Worm (Caenorhabditis elegans) whole organism, young adult: ENCODE measurements around the gene nhr-237.
A peak's percentile ranks its signal among the peaks of the same experiment; 100 is the strongest.

ENCODE experiments used
- B0336.3 ChIP-seq: fragments of 200-800 bp; sonication (Bioruptor generic); IDR thresholded peaks from 2 replicates; pipeline ENCODE4 v1.3.6; 2022; ENCODE audit warnings: missing genetic modification characterization, missing compliant biosample characterization
- C17E4.6 ChIP-seq: fragments of 200-800 bp; sonication (Bioruptor generic); IDR thresholded peaks from 2 replicates; pipeline ENCODE4 v1.3.6; 2022; ENCODE audit warnings: missing genetic modification reagents, missing genetic modification characterization, missing compliant biosample characterization
- F10E7.11 ChIP-seq: sonication (generic microtip); optimal IDR thresholded peaks from 2 replicates; lab custom pipeline; 2017; ENCODE audit warnings: mild to moderate bottlenecking, missing genetic modification characterization, moderate library complexity, missing compliant biosample characterization
- K11D2.4 ChIP-seq: fragments of 200-800 bp; sonication (Bioruptor generic); IDR thresholded peaks from 2 replicates; pipeline ENCODE4 v1.3.6; 2022; ENCODE audit warnings: missing genetic modification reagents, missing genetic modification characterization, missing compliant biosample characterization
- K12H6.12 ChIP-seq: fragments of 200-800 bp; sonication (Bioruptor generic); optimal IDR thresholded peaks from 2 replicates; lab custom pipeline; 2018; ENCODE audit warnings: mild to moderate bottlenecking, missing genetic modification characterization, missing compliant biosample characterization
- Y79H2A.3 ChIP-seq: fragments of 200-800 bp; sonication (Bioruptor generic); conservative IDR thresholded peaks from 2 replicates; pipeline ENCODE4 v1.3.6; 2022; ENCODE audit warnings: missing genetic modification reagents, missing genetic modification characterization, missing compliant biosample characterization
- ama-1 ChIP-seq, 3 experiments: fragments of 150-350 bp in 1 of 3; sonication (generic microtip) in 2 of 3; optimal IDR thresholded peaks; 2 replicates each; lab custom pipeline; 2014 to 2018; ENCODE audit warnings: missing biosample characterization in 2 of 3, missing genetic modification characterization in 2 of 3, missing genetic modification reagents in 2 of 3
- aptf-2 ChIP-seq: fragments of 200-800 bp; sonication (Bioruptor generic); conservative IDR thresholded peaks from 2 replicates; pipeline ENCODE4 v1.3.6; 2022; ENCODE audit warnings: missing genetic modification reagents, missing genetic modification characterization, missing compliant biosample characterization
- aptf-3 ChIP-seq: fragments of 200-800 bp; sonication (Bioruptor generic); IDR thresholded peaks from 2 replicates; pipeline ENCODE4 v1.3.6; 2022; ENCODE audit warnings: missing genetic modification characterization, missing compliant biosample characterization
- attf-5 ChIP-seq: fragments of 200-800 bp; sonication (Bioruptor generic); optimal IDR thresholded peaks from 2 replicates; lab custom pipeline; 2018; ENCODE audit warnings: mild to moderate bottlenecking, missing genetic modification characterization, missing compliant biosample characterization
- bed-1 ChIP-seq: fragments of 200-800 bp; sonication (Bioruptor generic); IDR thresholded peaks from 2 replicates; pipeline ENCODE4 v1.3.6; 2022; ENCODE audit warnings: missing genetic modification reagents, missing genetic modification characterization, missing compliant biosample characterization
- ccch-3 ChIP-seq: fragments of 200-800 bp; sonication (Bioruptor generic); optimal IDR thresholded peaks from 2 replicates; lab custom pipeline; 2018; ENCODE audit warnings: mild to moderate bottlenecking, missing genetic modification characterization, missing compliant biosample characterization
- cebp-1 ChIP-seq, 2 experiments: fragments of 200-800 bp in 1 of 2; sonication (Bioruptor generic) in 1 of 2; sonication (generic microtip) in 1 of 2; IDR thresholded peaks in 1 of 2; optimal IDR thresholded peaks in 1 of 2; 2 replicates each; pipeline versions ENCODE4 v1.3.6 to Lab custom; 2017 to 2022; ENCODE audit warnings: missing compliant biosample characterization in 2 of 2, missing genetic modification characterization in 2 of 2, mild to moderate bottlenecking in 1 of 2, missing genetic modification reagents in 1 of 2, moderate library complexity in 1 of 2
- ceh-100 ChIP-seq: fragments of 200-800 bp; sonication (Bioruptor generic); IDR thresholded peaks from 2 replicates; pipeline ENCODE4 v1.3.6; 2022; ENCODE audit warnings: missing genetic modification reagents, missing genetic modification characterization, missing compliant biosample characterization
- egrh-3 ChIP-seq: fragments of 200-800 bp; sonication (Bioruptor generic); IDR thresholded peaks from 2 replicates; pipeline ENCODE4 v1.3.6; 2022; ENCODE audit warnings: missing genetic modification reagents, missing genetic modification characterization, missing compliant biosample characterization
- ekl-4 ChIP-seq: fragments of 200-800 bp; sonication (Bioruptor generic); IDR thresholded peaks from 2 replicates; pipeline ENCODE4 v1.3.6; 2022; ENCODE audit warnings: missing genetic modification reagents, missing genetic modification characterization, missing compliant biosample characterization
- hlh-26 ChIP-seq: fragments of 200-800 bp; sonication (Bioruptor generic); conservative IDR thresholded peaks from 2 replicates; pipeline ENCODE4 v1.3.6; 2022; ENCODE audit warnings: missing genetic modification reagents, missing genetic modification characterization, missing compliant biosample characterization
- hmg-1.2 ChIP-seq: fragments of 200-800 bp; sonication (Bioruptor generic); IDR thresholded peaks from 2 replicates; pipeline ENCODE4 v1.3.6; 2022; ENCODE audit warnings: missing genetic modification reagents, missing genetic modification characterization, missing compliant biosample characterization
- lag-1 ChIP-seq: fragments of 200-800 bp; sonication (Bioruptor generic); IDR thresholded peaks from 2 replicates; pipeline ENCODE4 v1.3.6; 2022; ENCODE audit warnings: missing genetic modification reagents, missing genetic modification characterization, missing compliant biosample characterization
- madf-10 ChIP-seq: sonication (generic microtip); optimal IDR thresholded peaks from 2 replicates; lab custom pipeline; 2016; ENCODE audit warnings: mild to moderate bottlenecking, missing genetic modification characterization, missing compliant biosample characterization
- madf-3 ChIP-seq: fragments of 200-800 bp; sonication (Bioruptor generic); IDR thresholded peaks from 2 replicates; pipeline ENCODE4 v1.3.6; 2022; ENCODE audit warnings: missing genetic modification reagents, missing genetic modification characterization, missing compliant biosample characterization
- nfya-1 ChIP-seq: sonication (generic microtip); optimal IDR thresholded peaks from 2 replicates; lab custom pipeline; 2017; ENCODE audit warnings: antibody characterized with exemption, missing compliant biosample characterization, missing genetic modification characterization, borderline replicate concordance; ENCODE audit not compliant: insufficient read depth
- nfya-2 ChIP-seq: fragments of 200-800 bp; sonication (Bioruptor generic); IDR thresholded peaks from 2 replicates; pipeline ENCODE4 v1.3.6; 2022; ENCODE audit warnings: missing genetic modification reagents, missing genetic modification characterization, missing compliant biosample characterization
- nhr-80 ChIP-seq: sonication (generic microtip); optimal IDR thresholded peaks from 2 replicates; lab custom pipeline; 2016; ENCODE audit warnings: missing genetic modification characterization, missing compliant biosample characterization
- pbrm-1 ChIP-seq: fragments of 200-800 bp; sonication (Bioruptor generic); IDR thresholded peaks from 2 replicates; pipeline ENCODE4 v1.3.6; 2022; ENCODE audit warnings: missing genetic modification reagents, missing genetic modification characterization, missing compliant biosample characterization
- rcor-1 ChIP-seq: fragments of 200-800 bp; sonication (Bioruptor generic); IDR thresholded peaks from 2 replicates; pipeline ENCODE4 v1.3.6; 2022; ENCODE audit warnings: missing genetic modification reagents, missing genetic modification characterization, missing compliant biosample characterization
- repo-1 ChIP-seq: sonication (generic microtip); optimal IDR thresholded peaks from 2 replicates; lab custom pipeline; 2017; ENCODE audit warnings: mild to moderate bottlenecking, missing genetic modification characterization, missing compliant biosample characterization
- sea-2 ChIP-seq: fragments of 200-800 bp; sonication (Bioruptor generic); IDR thresholded peaks from 2 replicates; pipeline ENCODE4 v1.3.6; 2022; ENCODE audit warnings: missing genetic modification characterization, missing compliant biosample characterization
- snpc-1.1 ChIP-seq: sonication (generic microtip); optimal IDR thresholded peaks from 2 replicates; lab custom pipeline; 2017; ENCODE audit warnings: missing genetic modification characterization, mild to moderate bottlenecking, missing compliant biosample characterization, antibody characterized with exemption, moderate library complexity, missing genotype, missing genetic modification reagents; ENCODE audit not compliant: insufficient read depth
- snpc-4 ChIP-seq, 5 experiments: fragments of 150-350 bp in 1 of 5; sonication (generic microtip) in 4 of 5; optimal IDR thresholded peaks; 2 replicates each; lab custom pipeline; 2014 to 2018; ENCODE audit warnings: missing genetic modification characterization in 5 of 5, missing biosample characterization in 3 of 5, antibody characterized with exemption in 2 of 5, mild to moderate bottlenecking in 2 of 5, missing compliant biosample characterization in 2 of 5, missing genotype in 2 of 5, moderate library complexity in 2 of 5, missing genetic modification reagents in 1 of 5
- tlf-1 ChIP-seq: fragments of 200-800 bp; sonication (Bioruptor generic); optimal IDR thresholded peaks from 2 replicates; lab custom pipeline; 2018; ENCODE audit warnings: mild to moderate bottlenecking, missing genetic modification characterization, missing compliant biosample characterization
- unc-62 ChIP-seq: fragments of 150-350 bp; optimal IDR thresholded peaks from 2 replicates; lab custom pipeline; 2014; ENCODE audit warnings: missing biosample characterization, missing genetic modification reagents, missing genetic modification characterization
- xnd-1 ChIP-seq: sonication (generic microtip); optimal IDR thresholded peaks from 2 replicates; lab custom pipeline; 2016; ENCODE audit warnings: missing genotype, missing genetic modification reagents, missing genetic modification characterization, missing compliant biosample characterization
- zim-3 ChIP-seq: sonication (generic microtip); optimal IDR thresholded peaks from 2 replicates; lab custom pipeline; 2017; ENCODE audit warnings: mild to moderate bottlenecking, missing genetic modification characterization, moderate library complexity, missing compliant biosample characterization
- ztf-18 ChIP-seq: sonication (generic microtip); optimal IDR thresholded peaks from 2 replicates; lab custom pipeline; 2016; ENCODE audit warnings: missing genotype, mild to moderate bottlenecking, missing genetic modification characterization, missing compliant biosample characterization
- ztf-25 ChIP-seq: fragments of 200-800 bp; sonication (Bioruptor generic); IDR thresholded peaks from 2 replicates; pipeline ENCODE4 v1.3.6; 2022; ENCODE audit warnings: missing genetic modification reagents, missing genetic modification characterization, missing compliant biosample characterization

Gene nhr-237

ce11 chrV:1624340-1624739 lies 2.3 kb downstream of the nhr-237 start, which contains the start of gene nhr-110 (continued):
- no peak for TF ChIP-seq hlh-26 (GFP tag; lab: Robert Waterston, UW)

DNA sequence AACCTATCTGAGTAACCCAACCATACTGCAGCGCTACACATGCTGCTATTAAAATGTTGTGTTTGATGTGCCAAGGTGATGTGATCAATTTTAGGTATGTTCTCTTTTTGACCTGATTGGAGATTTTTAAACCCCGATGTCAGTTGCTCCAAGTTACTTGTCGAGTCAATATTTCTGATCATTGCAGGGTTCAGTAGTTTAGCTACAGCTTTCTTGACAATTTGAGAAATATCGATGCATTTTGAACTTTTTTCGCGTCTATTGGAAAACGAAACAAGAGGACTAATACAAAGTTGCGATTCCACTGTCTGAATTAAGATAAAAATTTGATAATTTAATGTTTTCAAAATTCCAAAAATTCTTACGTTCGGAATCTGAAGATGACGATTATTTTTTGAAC lies 3.2 kb downstream of the nhr-237 start:
- TF ChIP-seq C17E4.6 (GFP tag; lab: Robert Waterston, UW) (no peak), snpc-4 (GFP tag; optimal IDR thresholded peaks at IDR 0.05; lab: Kevin White, UChicago) (no peak), snpc-4 (tag; optimal IDR thresholded peaks at IDR 0.05; lab: Kevin White, UChicago) (no peak), ama-1 (optimal IDR thresholded peaks at IDR 0.05; lab: Kevin White, UChicago) (no peak), ama-1 (GFP tag; optimal IDR thresholded peaks at IDR 0.05; lab: Kevin White, UChicago) (no peak), F10E7.11 (tag; lab: Kevin White, UChicago) (no peak), pbrm-1 (GFP tag; lab: Robert Waterston, UW) (no peak), K12H6.12 (tag; lab: Kevin White, UChicago) (no peak), ztf-18 (tag; lab: Kevin White, UChicago) (no peak)

DNA sequence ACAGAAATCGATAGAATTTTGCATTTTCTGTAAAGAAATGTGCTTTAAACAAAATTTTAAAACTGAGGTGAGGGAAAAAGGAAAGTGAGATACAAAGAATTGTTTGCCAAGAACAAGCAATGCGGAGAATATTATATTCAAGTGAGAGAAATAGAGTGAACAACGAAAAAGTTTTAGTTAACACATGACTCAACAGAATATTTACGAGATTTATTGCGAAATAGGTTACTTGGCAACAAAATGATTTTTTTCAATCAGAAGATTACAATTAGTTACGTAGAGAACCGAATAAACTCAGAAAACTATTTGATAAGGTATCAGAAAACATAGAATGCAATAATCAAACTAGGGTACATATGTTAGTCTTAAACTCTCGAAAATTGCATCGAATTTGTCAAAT lies 5.1 kb downstream of the nhr-237 start, which contains the start of gene nhr-117:
Gene nhr-117 (minus strand): TSS at position 27 of the 400 bp plus-strand sequence.
- TF ChIP-seq attf-5 (peak; percentile 1), cebp-1 (GFP tag; IDR thresholded peaks at IDR 0.05; lab: Robert Waterston, UW) (peak; percentile 86), cebp-1 (tag; optimal IDR thresholded peaks at IDR 0.05; lab: Kevin White, UChicago) (peak; percentile 95), B0336.3 (GFP tag; lab: Robert Waterston, UW) (no peak), lag-1 (GFP tag; lab: Robert Waterston, UW) (no peak)

ce11 chrV:1620537-1620936 lies 6.1 kb downstream of the nhr-237 start:
- TF ChIP-seq tlf-1 (GFP tag; lab: Kevin White, UChicago) (no peak), hmg-1.2 (peak; percentile 95), madf-10 (tag; lab: Kevin White, UChicago) (no peak), repo-1 (tag; lab: Kevin White, UChicago) (no peak)

DNA sequence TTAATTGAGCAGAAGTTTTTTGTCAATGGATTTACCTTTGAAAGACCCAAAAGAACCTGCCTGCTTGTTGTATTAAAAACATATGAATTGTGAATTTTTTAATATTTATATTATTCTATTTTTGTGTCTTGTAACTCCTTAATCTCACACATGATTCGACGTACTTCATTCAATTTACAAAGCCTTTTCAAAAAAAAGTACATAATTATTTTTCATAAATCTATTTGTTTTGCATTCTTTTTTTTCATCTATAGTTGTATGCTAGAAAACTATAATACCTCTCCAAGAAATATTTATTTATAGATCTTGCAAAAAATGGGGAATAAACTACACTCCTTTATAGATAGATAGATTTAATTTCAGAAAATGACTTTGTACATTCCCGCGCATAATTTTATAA lies 7.9 kb downstream of the nhr-237 start, which contains the start of gene nhr-179:
Gene nhr-179 (minus strand): TSS at position 101 of the 400 bp plus-strand sequence.
- TF ChIP-seq bed-1 (GFP tag; lab: Robert Waterston, UW) = no peak
- TF ChIP-seq, all 124 proteins: peak for 0

DNA sequence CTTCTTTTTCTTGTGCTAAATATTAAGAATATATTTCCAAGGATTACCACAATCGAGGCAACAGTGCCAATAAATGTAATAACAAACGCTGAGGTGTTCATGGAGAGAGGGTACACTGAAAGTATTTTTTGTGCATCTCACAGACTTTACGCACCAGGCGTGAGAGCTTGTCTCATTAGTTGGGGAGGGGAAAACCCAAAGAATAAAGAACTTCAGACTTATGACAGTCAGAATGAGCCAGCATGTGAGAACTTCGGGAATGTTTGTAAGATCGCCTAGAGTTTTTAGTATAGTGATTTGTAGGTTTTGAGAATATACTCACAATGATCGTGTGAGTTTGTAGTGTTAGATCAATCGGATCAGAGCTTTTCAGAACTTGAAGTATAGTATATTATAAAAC lies 11.9 kb downstream of the nhr-237 start, which contains the start of gene srbc-41:
Gene srbc-41 (minus strand): TSS at position 101 of the 400 bp plus-strand sequence.
- TF ChIP-seq egrh-3 (GFP tag; lab: Robert Waterston, UW) (no peak), repo-1 (tag; lab: Kevin White, UChicago) (no peak), nfya-1 (tag; lab: Kevin White, UChicago) (no peak), xnd-1 (tag; lab: Kevin White, UChicago) (no peak), ceh-100 (GFP tag; lab: Robert Waterston, UW) (no peak), K11D2.4 (GFP tag; lab: Robert Waterston, UW) (no peak), zim-3 (tag; lab: Kevin White, UChicago) (no peak), ama-1 (optimal IDR thresholded peaks at IDR 0.05; lab: Kevin White, UChicago) (no peak), ama-1 (GFP tag; optimal IDR thresholded peaks at IDR 0.05; lab: Kevin White, UChicago) (no peak), ztf-25 (GFP tag; lab: Robert Waterston, UW) (no peak), ekl-4 (no peak)

DNA sequence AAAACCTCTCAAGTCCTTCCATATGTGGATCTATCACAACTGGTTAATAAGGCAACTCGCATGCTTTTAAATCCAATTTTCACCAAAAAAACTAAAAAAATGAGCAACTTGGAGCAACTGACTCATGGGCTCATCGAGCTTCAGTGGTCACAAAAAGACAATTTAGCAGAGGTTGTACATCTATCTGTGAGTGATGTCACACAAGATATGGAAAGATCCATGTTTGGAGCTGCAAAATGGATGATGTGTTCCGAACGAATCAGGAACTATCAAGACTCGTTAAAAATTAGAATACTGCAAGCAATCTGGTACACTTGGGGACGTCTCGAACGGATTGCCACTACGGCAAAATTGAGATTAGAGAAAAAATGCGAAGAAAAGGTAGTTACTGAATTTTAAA lies 15.1 kb downstream of the nhr-237 start:
- no peak for TF ChIP-seq unc-62
- TF ChIP-seq ekl-4 = no peak
- TF ChIP-seq aptf-3 (GFP tag; lab: Robert Waterston, UW) = no peak
- no peak for TF ChIP-seq nhr-80 (tag; lab: Kevin White, UChicago)
- TF ChIP-seq sea-2 = no peak
- no peak for TF ChIP-seq rcor-1 (GFP tag; lab: Robert Waterston, UW)
- TF ChIP-seq F10E7.11 (tag; lab: Kevin White, UChicago) = no peak
- no peak for TF ChIP-seq cebp-1 (GFP tag; IDR thresholded peaks at IDR 0.05; lab: Robert Waterston, UW)
- no peak for TF ChIP-seq cebp-1 (tag; optimal IDR thresholded peaks at IDR 0.05; lab: Kevin White, UChicago)
- TF ChIP-seq aptf-2 (GFP tag; lab: Robert Waterston, UW) = no peak
- no peak for TF ChIP-seq snpc-1.1 (tag; lab: Kevin White, UChicago)
- no peak for TF ChIP-seq Y79H2A.3 (GFP tag; lab: Robert Waterston, UW)
- TF ChIP-seq ccch-3 (GFP tag; lab: Kevin White, UChicago) = no peak
- no peak for TF ChIP-seq madf-3 (GFP tag; lab: Robert Waterston, UW)
- TF ChIP-seq nfya-2 (GFP tag; lab: Robert Waterston, UW) = no peak
